Fruit fly (Drosophila melanogaster): ENCODE data around the gene Sr-CIV.

DNA sequence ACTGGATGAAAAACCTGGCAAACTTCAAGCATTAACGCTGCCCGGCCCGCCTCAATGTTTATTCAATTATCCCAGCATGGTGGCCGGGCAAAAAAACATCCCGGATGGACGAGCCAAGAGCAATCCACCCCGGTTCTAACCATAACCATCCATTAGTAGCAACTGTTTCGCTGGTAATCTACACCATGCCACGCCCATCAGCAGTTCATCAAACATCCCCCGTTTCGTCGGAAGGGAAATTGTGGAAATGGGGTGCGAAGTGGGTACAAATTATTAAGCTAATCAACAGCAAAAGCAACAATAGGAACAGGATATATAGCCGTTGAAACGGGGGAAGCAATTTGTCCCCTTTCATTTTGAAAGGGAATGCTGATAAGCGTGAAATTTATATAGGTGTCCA is 47.6 kb upstream of the Sr-CIV start:
- TF ChIP-seq CG8478 (optimal IDR thresholded peaks at IDR 0.05) (no peak), CTCF (optimal IDR thresholded peaks at IDR 0.05) (no peak)
